Fruit fly (Drosophila melanogaster) whole organism, embryonic: ENCODE measurements around the gene Cpr11B.

Experiments used
- Atf-2 ChIP-seq: fragments of 200-800 bp; sonication (Bioruptor generic); optimal IDR thresholded peaks from 2 replicates; lab custom pipeline; 2016; ENCODE audit warnings: missing biosample characterization, missing genetic modification characterization
- CG10209 ChIP-seq: fragments of 200-800 bp; sonication (Bioruptor generic); optimal IDR thresholded peaks from 3 replicates; lab custom pipeline; 2017; ENCODE audit warnings: missing biosample characterization, mild to moderate bottlenecking, missing genetic modification characterization, missing genetic modification reagents
- CG10274 ChIP-seq: fragments of 200-800 bp; sonication (Bioruptor generic); optimal IDR thresholded peaks from 3 replicates; lab custom pipeline; 2017; ENCODE audit warnings: missing biosample characterization, mild to moderate bottlenecking, missing genetic modification characterization
- CG11398 ChIP-seq: fragments of 200-800 bp; sonication (Bioruptor generic); optimal IDR thresholded peaks from 2 replicates; lab custom pipeline; 2016; ENCODE audit warnings: missing biosample characterization, missing genetic modification characterization
- CG11560 ChIP-seq: fragments of 200-800 bp; sonication (Bioruptor generic); IDR thresholded peaks from 3 replicates; pipeline ENCODE4 v1.3.6; 2022; ENCODE audit warnings: missing biosample characterization, missing genetic modification characterization
- CG12659 ChIP-seq: fragments of 200-800 bp; sonication (Bioruptor generic); optimal IDR thresholded peaks from 3 replicates; lab custom pipeline; 2017; ENCODE audit warnings: mild to moderate bottlenecking, missing biosample characterization, missing genetic modification reagents, missing genetic modification characterization
- CG14441 ChIP-seq: fragments of 200-800 bp; sonication (Bioruptor generic); IDR thresholded peaks from 2 replicates; pipeline ENCODE4 v1.3.6; 2022; ENCODE audit warnings: missing biosample characterization, missing genetic modification characterization
- CG14860 ChIP-seq: fragments of 200-800 bp; sonication (Bioruptor generic); IDR thresholded peaks from 3 replicates; pipeline ENCODE4 v1.3.6; 2022; ENCODE audit warnings: missing biosample characterization, missing genetic modification characterization; ENCODE audit not compliant: partially characterized antibody
- CG18011 ChIP-seq: fragments of 200-800 bp; sonication (Bioruptor generic); optimal IDR thresholded peaks from 2 replicates; lab custom pipeline; 2017; ENCODE audit warnings: missing biosample characterization, missing genetic modification characterization, mild to moderate bottlenecking, moderate library complexity, missing genotype
- CG18619 ChIP-seq: fragments of 200-800 bp; sonication (Bioruptor generic); optimal IDR thresholded peaks from 3 replicates; lab custom pipeline; 2017; ENCODE audit warnings: missing biosample characterization, mild to moderate bottlenecking, missing genetic modification characterization
- CG2202 ChIP-seq: fragments of 200-800 bp; sonication (Bioruptor generic); optimal IDR thresholded peaks from 2 replicates; lab custom pipeline; 2018; ENCODE audit warnings: missing biosample characterization, mild to moderate bottlenecking, missing genetic modification characterization
- CG2678 ChIP-seq: fragments of 200-800 bp; sonication (Bioruptor generic); optimal IDR thresholded peaks from 3 replicates; lab custom pipeline; 2019; ENCODE audit warnings: missing biosample characterization, mild to moderate bottlenecking, missing genetic modification characterization, moderate library complexity
- CG30020 ChIP-seq: fragments of 200-800 bp; optimal IDR thresholded peaks from 2 replicates; lab custom pipeline; 2019; ENCODE audit warnings: missing biosample characterization, mild to moderate bottlenecking, missing genetic modification characterization, moderate library complexity
- CG3065 ChIP-seq: fragments of 200-800 bp; sonication (Bioruptor generic); optimal IDR thresholded peaks from 2 replicates; lab custom pipeline; 2016; ENCODE audit warnings: missing biosample characterization, missing genetic modification characterization
- CG3163 ChIP-seq: fragments of 200-800 bp; sonication (Bioruptor generic); optimal IDR thresholded peaks from 3 replicates; lab custom pipeline; 2016; ENCODE audit warnings: missing biosample characterization, missing genetic modification characterization
- CG32772 ChIP-seq: fragments of 200-800 bp; sonication (Bioruptor generic); IDR thresholded peaks from 2 replicates; pipeline ENCODE4 v1.3.6; 2022; ENCODE audit warnings: missing biosample characterization, missing genetic modification characterization
- CG34224 ChIP-seq: fragments of 200-800 bp; sonication (Bioruptor generic); IDR thresholded peaks from 3 replicates; pipeline ENCODE4 v1.3.6; 2022; ENCODE audit warnings: missing biosample characterization, missing genetic modification characterization; ENCODE audit not compliant: partially characterized antibody
- CG34422 ChIP-seq: fragments of 200-800 bp; sonication (Bioruptor generic); IDR thresholded peaks from 3 replicates; pipeline ENCODE4 v1.3.6; 2022; ENCODE audit warnings: missing biosample characterization, missing genetic modification characterization
- CG3838 ChIP-seq: fragments of 200-800 bp; sonication (Bioruptor generic); optimal IDR thresholded peaks from 3 replicates; lab custom pipeline; 2016; ENCODE audit warnings: missing biosample characterization, missing genetic modification characterization
- CG4730 ChIP-seq: fragments of 200-800 bp; sonication (Bioruptor generic); IDR thresholded peaks from 2 replicates; pipeline ENCODE4 v1.3.6; 2022; ENCODE audit warnings: missing biosample characterization, missing genetic modification characterization
- CG5245 ChIP-seq: fragments of 200-800 bp; sonication (Bioruptor generic); optimal IDR thresholded peaks from 3 replicates; lab custom pipeline; 2016; ENCODE audit warnings: missing biosample characterization, missing genetic modification characterization
- CG7271 ChIP-seq: fragments of 200-800 bp; sonication (Bioruptor generic); optimal IDR thresholded peaks from 2 replicates; lab custom pipeline; 2018; ENCODE audit warnings: missing biosample characterization, mild to moderate bottlenecking, missing genetic modification characterization, moderate library complexity
- CG7372 ChIP-seq: fragments of 200-800 bp; sonication (Bioruptor generic); IDR thresholded peaks from 2 replicates; pipeline ENCODE4 v1.3.6; 2022; ENCODE audit warnings: missing biosample characterization, missing genetic modification characterization
- CG8478 ChIP-seq: fragments of >200 bp; optimal IDR thresholded peaks from 2 replicates; lab custom pipeline; 2018
- CoRest ChIP-seq: fragments of 200-800 bp; sonication (Bioruptor generic); optimal IDR thresholded peaks from 3 replicates; lab custom pipeline; 2018; ENCODE audit warnings: missing biosample characterization, mild to moderate bottlenecking, missing genetic modification characterization, moderate library complexity
- Deaf1 ChIP-seq: fragments of 200-800 bp; optimal IDR thresholded peaks from 3 replicates; lab custom pipeline; 2019; ENCODE audit warnings: missing biosample characterization, mild to moderate bottlenecking, missing genetic modification characterization, moderate library complexity
- Doc3 ChIP-seq: fragments of 200-800 bp; sonication (Bioruptor generic); IDR thresholded peaks from 3 replicates; pipeline ENCODE4 v1.3.6; 2022; ENCODE audit warnings: missing biosample characterization, missing genetic modification characterization; ENCODE audit not compliant: partially characterized antibody
- E2f2 ChIP-seq: fragments of 200-800 bp; sonication (Bioruptor generic); IDR thresholded peaks from 2 replicates; pipeline ENCODE4 v1.3.6; 2022; ENCODE audit warnings: missing biosample characterization, missing genetic modification characterization
- Gsc ChIP-seq: fragments of 200-800 bp; sonication (Bioruptor generic); IDR thresholded peaks from 2 replicates; pipeline ENCODE4 v1.3.6; 2022; ENCODE audit warnings: missing biosample characterization, missing genetic modification characterization
- H15 ChIP-seq: fragments of 200-800 bp; sonication (Bioruptor generic); IDR thresholded peaks from 3 replicates; pipeline ENCODE4 v1.3.6; 2022; ENCODE audit warnings: missing biosample characterization, missing genetic modification characterization
- HLHmδ ChIP-seq: fragments of 200-800 bp; sonication (Bioruptor generic); optimal IDR thresholded peaks from 2 replicates; lab custom pipeline; 2018; ENCODE audit warnings: missing biosample characterization, mild to moderate bottlenecking, missing genetic modification characterization, moderate library complexity
- PHDP ChIP-seq: fragments of 200-800 bp; sonication (Bioruptor generic); optimal IDR thresholded peaks from 3 replicates; lab custom pipeline; 2018; ENCODE audit warnings: missing biosample characterization, mild to moderate bottlenecking, missing genetic modification characterization, moderate library complexity
- cas ChIP-seq: fragments of 200-800 bp; sonication (Bioruptor generic); IDR thresholded peaks from 2 replicates; pipeline ENCODE4 v1.3.6; 2022; ENCODE audit warnings: missing biosample characterization, missing genetic modification characterization
- chinmo ChIP-seq: fragments of 200-800 bp; sonication (Bioruptor generic); IDR thresholded peaks from 4 replicates; pipeline ENCODE4 v1.3.6; 2022; ENCODE audit warnings: missing biosample characterization, missing genetic modification characterization; ENCODE audit not compliant: partially characterized antibody
- corto ChIP-seq: fragments of 200-800 bp; sonication (Bioruptor generic); optimal IDR thresholded peaks from 2 replicates; lab custom pipeline; 2016; ENCODE audit warnings: missing biosample characterization, mild to moderate bottlenecking, missing genetic modification characterization, moderate library complexity
- croc ChIP-seq: fragments of 200-800 bp; sonication (Bioruptor generic); conservative IDR thresholded peaks from 3 replicates; pipeline ENCODE4 v1.3.6; 2022; ENCODE audit warnings: missing biosample characterization, missing genetic modification characterization
- crol ChIP-seq: fragments of 200-800 bp; sonication (Bioruptor generic); IDR thresholded peaks from 2 replicates; pipeline ENCODE4 v1.3.6; 2022; ENCODE audit warnings: missing biosample characterization, missing genetic modification characterization
- dm ChIP-seq: fragments of 200-800 bp; sonication (Bioruptor generic); optimal IDR thresholded peaks from 3 replicates; lab custom pipeline; 2016; ENCODE audit warnings: missing biosample characterization, missing genetic modification characterization
- esg ChIP-seq: fragments of 200-800 bp; sonication (Bioruptor generic); conservative IDR thresholded peaks from 2 replicates; pipeline ENCODE4 v1.3.6; 2022; ENCODE audit warnings: missing biosample characterization, missing genetic modification characterization
- gcm2 ChIP-seq: fragments of 200-800 bp; sonication (Bioruptor generic); optimal IDR thresholded peaks from 2 replicates; lab custom pipeline; 2016; ENCODE audit warnings: missing biosample characterization, missing genetic modification characterization
- her ChIP-seq: fragments of 200-800 bp; sonication (Bioruptor generic); optimal IDR thresholded peaks from 2 replicates; lab custom pipeline; 2016; ENCODE audit warnings: missing biosample characterization, missing genetic modification characterization
- hth ChIP-seq: fragments of >200 bp; optimal IDR thresholded peaks from 2 replicates; lab custom pipeline; 2017; ENCODE audit warnings: inconsistent platforms
- lola ChIP-seq, 3 experiments: fragments of >200 bp in 2 of 3; fragments of 200-800 bp in 1 of 3; sonication (Bioruptor generic) in 1 of 3; optimal IDR thresholded peaks; 2 replicates each; lab custom pipeline; 2017 to 2019; ENCODE audit warnings: missing biosample characterization in 3 of 3, missing genetic modification characterization in 3 of 3, mild to moderate bottlenecking in 1 of 3, moderate library complexity in 1 of 3
- pan ChIP-seq, 4 experiments: fragments of >200 bp in 3 of 4; fragments of 200-800 bp in 1 of 4; sonication (Bioruptor generic) in 1 of 4; optimal IDR thresholded peaks in 3 of 4; IDR thresholded peaks in 1 of 4; 2 replicates each; pipeline versions ENCODE4 v1.3.6 to Lab custom; 2017 to 2022; ENCODE audit warnings: missing biosample characterization in 2 of 4, missing genetic modification characterization in 2 of 4, mixed read lengths in 1 of 4
- pb ChIP-seq: fragments of 200-800 bp; sonication (Bioruptor generic); optimal IDR thresholded peaks from 3 replicates; lab custom pipeline; 2016; ENCODE audit warnings: missing biosample characterization, missing genetic modification characterization
- ro ChIP-seq: fragments of 200-800 bp; sonication (Bioruptor generic); IDR thresholded peaks from 2 replicates; pipeline ENCODE4 v1.3.6; 2022; ENCODE audit warnings: missing biosample characterization, missing genetic modification characterization
- so ChIP-seq: fragments of 200-800 bp; sonication (Bioruptor generic); IDR thresholded peaks from 3 replicates; pipeline ENCODE4 v1.3.6; 2022; ENCODE audit warnings: missing biosample characterization, missing genetic modification characterization
- sob ChIP-seq: fragments of 200-800 bp; sonication (Bioruptor generic); IDR thresholded peaks from 2 replicates; pipeline ENCODE4 v1.3.6; 2022; ENCODE audit warnings: missing biosample characterization, missing genetic modification characterization

The Cpr11B gene

DNA sequence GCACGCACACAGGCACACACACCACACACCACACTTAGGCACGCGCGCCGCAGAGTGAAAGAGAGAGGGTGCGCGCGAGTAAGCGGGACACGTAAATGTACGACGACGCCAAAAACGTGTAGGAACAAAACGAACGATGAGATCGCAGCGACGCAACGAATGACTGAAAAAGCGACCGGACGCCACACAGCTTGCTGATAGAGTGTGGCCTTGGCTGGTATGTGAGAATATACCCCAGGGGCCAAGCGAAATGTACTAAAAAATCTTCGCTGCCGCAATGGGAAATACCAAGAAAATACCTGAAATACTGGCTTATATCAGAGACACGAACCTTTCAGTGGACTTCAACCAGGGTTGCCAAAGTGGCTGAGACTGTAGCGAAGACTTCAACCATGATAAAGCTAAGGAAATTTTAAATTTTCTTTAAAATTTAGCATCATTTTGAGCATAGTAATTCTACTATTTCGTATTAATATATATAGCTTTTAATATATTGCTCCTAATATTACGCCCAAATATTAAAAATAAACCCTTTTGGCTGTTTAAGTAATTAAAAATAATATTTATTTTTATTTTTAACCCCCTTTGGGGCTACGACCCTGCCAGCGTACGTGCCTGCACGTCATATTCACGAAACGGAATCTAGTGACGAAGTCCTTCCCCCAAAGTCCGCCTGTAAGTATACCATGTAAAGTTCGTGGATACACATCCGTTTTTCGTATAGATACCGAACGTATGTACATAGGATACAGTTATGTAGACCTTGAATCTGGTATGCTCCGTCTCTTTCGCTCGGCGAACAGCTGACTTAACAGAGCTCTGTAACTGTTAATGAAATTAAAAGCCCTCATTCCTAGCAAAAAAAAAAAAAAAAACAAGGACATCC is 30.3 kb downstream of the Cpr11B start, which contains the start of gene Pits (continued):
- peak; percentile 55 for TF ChIP-seq CG14441 (GFP tag; lab: Robert Waterston, UW)
- peak; percentile 22 for TF ChIP-seq sob
- TF ChIP-seq CG3163: peak; percentile 61
- no peak for TF ChIP-seq CG3065
- TF ChIP-seq corto (GFP tag; lab: Kevin White, UChicago): no peak
- TF ChIP-seq so (GFP tag; lab: Robert Waterston, UW): no peak
- TF ChIP-seq cas (GFP tag; lab: Robert Waterston, UW): no peak; the same call in 1 of the 2 replicates
- no peak for TF ChIP-seq CG10274 (GFP tag; lab: Kevin White, UChicago)
- TF ChIP-seq Gsc (GFP tag; lab: Robert Waterston, UW): no peak
- peak; percentile 64 for TF ChIP-seq CG2678
- peak in 1 of 3 experiments; percentile 28 for TF ChIP-seq lola (GFP tag; optimal IDR thresholded peaks at IDR 0.05; lab: Kevin White, UChicago)
- peak; percentile 30 for TF ChIP-seq pb (GFP tag; lab: Kevin White, UChicago)
- TF ChIP-seq CG4730: 0 out of 2 replicates have a peak, but pooled peaks have one; percentile 4
- peak; percentile 67 for TF ChIP-seq E2f2
- TF ChIP-seq chinmo (GFP tag; lab: Robert Waterston, UW): peak; percentile 99
- TF ChIP-seq CG32772: no peak
- peak; percentile 86 for TF ChIP-seq CG34422 (GFP tag; lab: Robert Waterston, UW)
- TF ChIP-seq gcm2 (GFP tag; lab: Kevin White, UChicago): peak; percentile 14
- no peak for TF ChIP-seq ro
- no peak; the same call in 1 of the 2 replicates for TF ChIP-seq CG7372 (GFP tag; lab: Robert Waterston, UW)
- peak; percentile 12 for TF ChIP-seq Atf-2 (GFP tag; lab: Kevin White, UChicago)
- peak; percentile 26 for TF ChIP-seq CG18619
- peak; percentile 53 for TF ChIP-seq CG11398 (GFP tag; lab: Kevin White, UChicago)
- TF ChIP-seq CoRest (tag; lab: Kevin White, UChicago): peak; percentile 69
- TF ChIP-seq CG34224 (GFP tag; lab: Robert Waterston, UW): peak; percentile 50; the same call in 1 of the 3 replicates
- peak; percentile 47; the same call in 1 of the 3 replicates for TF ChIP-seq CG11560 (tag; lab: Robert Waterston, UW)
- TF ChIP-seq H15 (GFP tag; lab: Robert Waterston, UW): no peak
- peak; percentile 10 for TF ChIP-seq PHDP (tag; lab: Kevin White, UChicago)
- peak; percentile 84 for TF ChIP-seq Deaf1
- TF ChIP-seq hth (lab: Kevin White, UChicago): no peak
- peak; percentile 33 for TF ChIP-seq CG10209
- 0 out of 2 replicates have a peak, but pooled peaks have one; percentile 53 for TF ChIP-seq crol (GFP tag; lab: Robert Waterston, UW)
- TF ChIP-seq CG8478 (lab: Kevin White, UChicago): no peak
- TF ChIP-seq pan (optimal IDR thresholded peaks at IDR 0.05; lab: Kevin White, UChicago): no peak
- peak in 1 of 2 experiments; percentile 8 for TF ChIP-seq pan (GFP tag; optimal IDR thresholded peaks at IDR 0.05 in 1 of 2, IDR thresholded peaks at IDR 0.05 in 1 of 2)
- peak; percentile 35 for TF ChIP-seq CG7271 (tag; lab: Kevin White, UChicago)
- TF ChIP-seq CG12659 (GFP tag; lab: Kevin White, UChicago): peak; percentile 86
- TF ChIP-seq CG5245 (GFP tag; lab: Kevin White, UChicago): no peak
- no peak; the same call in 2 of the 3 replicates for TF ChIP-seq CG14860
- TF ChIP-seq esg (GFP tag; lab: Robert Waterston, UW): peak; percentile 52; the same call in 1 of the 2 replicates
- TF ChIP-seq CG3838: no peak
- peak; percentile 86 for TF ChIP-seq dm (GFP tag; lab: Kevin White, UChicago)
- peak; percentile 65 for TF ChIP-seq her (GFP tag; lab: Kevin White, UChicago)
- no peak for TF ChIP-seq croc (GFP tag; lab: Robert Waterston, UW)
- peak; percentile 42 for TF ChIP-seq CG30020 (tag; lab: Kevin White, UChicago)
- no peak for TF ChIP-seq CG18011 (GFP tag; lab: Kevin White, UChicago)
- TF ChIP-seq Doc3 (GFP tag; lab: Robert Waterston, UW): no peak
- peak; percentile 90 for TF ChIP-seq HLHmδ
- no peak for TF ChIP-seq CG2202 (tag; lab: Kevin White, UChicago)
